Worm (Caenorhabditis elegans): ENCODE data around the gene F13E9.16.

ce11 chrIV:10935853-10936491, 48.8 kb upstream of the F13E9.16 start, which contains the start of gene lgg-2:
- no peak for TF ChIP-seq nhr-11 (tag; optimal IDR thresholded peaks at IDR 0.05)
- peak; percentile 84 for TF ChIP-seq tbx-2 (tag; optimal IDR thresholded peaks at IDR 0.05)
- TF ChIP-seq npax-4 (tag; optimal IDR thresholded peaks at IDR 0.05): no peak
- peak; percentile 100 for TF ChIP-seq hlh-30 (tag; optimal IDR thresholded peaks at IDR 0.05; ENCODE audit: insufficient read depth)
- peak; percentile 69 for TF ChIP-seq unc-55 (GFP tag; optimal IDR thresholded peaks at IDR 0.05)
- peak; percentile 29 for TF ChIP-seq pax-1 (tag; optimal IDR thresholded peaks at IDR 0.05)
- TF ChIP-seq C08G9.2 (tag; optimal IDR thresholded peaks at IDR 0.05): peak; percentile 34
- peak; percentile 7 for TF ChIP-seq ceh-14 (tag; optimal IDR thresholded peaks at IDR 0.05)
- no peak for TF ChIP-seq pqm-1 (tag; optimal IDR thresholded peaks at IDR 0.05)

Data from whole organism, late embryonic.